Worm (Caenorhabditis elegans) whole organism, L4/young adult: ENCODE measurements around the gene vha-3.

Experiments used
- W03F9.2 ChIP-seq: fragments of 150-350 bp; optimal IDR thresholded peaks from 2 replicates; lab custom pipeline; 2014; ENCODE audit warnings: missing biosample characterization, missing genetic modification characterization
- dao-5 ChIP-seq: sonication (generic microtip); optimal IDR thresholded peaks from 2 replicates; lab custom pipeline; 2016; ENCODE audit warnings: missing genotype, missing genetic modification characterization, moderate library complexity, missing compliant biosample characterization
- him-1 ChIP-seq: sonication (generic microtip); optimal IDR thresholded peaks from 2 replicates; lab custom pipeline; 2016; ENCODE audit warnings: missing genotype, missing genetic modification reagents, missing genetic modification characterization, missing compliant biosample characterization

The vha-3 gene

ce11 chrIV:2315545-2315995 lies at the start of gene vha-3:
Gene vha-3, minus strand, starts transcription at chrIV:2315945.
- no peak for TF ChIP-seq him-1 (tag; lab: Kevin White, UChicago)
- TF ChIP-seq W03F9.2 (tag; lab: Kevin White, UChicago) = no peak
- TF ChIP-seq dao-5 (tag; lab: Kevin White, UChicago) = no peak

- TF ChIP-seq dao-5 (tag; lab: Kevin White, UChicago) (no peak), W03F9.2 (tag; lab: Kevin White, UChicago) (peak; percentile 63), him-1 (tag; lab: Kevin White, UChicago) (no peak)
Observed at ce11 chrIV:2348862-2349321, 33.1 kb upstream of the vha-3 start, which contains the start of the genes ppgn-1 and tftc-1. Gene ppgn-1, minus strand, starts transcription at chrIV:2348912. Gene tftc-1, plus strand, starts transcription at chrIV:2349271.

DNA sequence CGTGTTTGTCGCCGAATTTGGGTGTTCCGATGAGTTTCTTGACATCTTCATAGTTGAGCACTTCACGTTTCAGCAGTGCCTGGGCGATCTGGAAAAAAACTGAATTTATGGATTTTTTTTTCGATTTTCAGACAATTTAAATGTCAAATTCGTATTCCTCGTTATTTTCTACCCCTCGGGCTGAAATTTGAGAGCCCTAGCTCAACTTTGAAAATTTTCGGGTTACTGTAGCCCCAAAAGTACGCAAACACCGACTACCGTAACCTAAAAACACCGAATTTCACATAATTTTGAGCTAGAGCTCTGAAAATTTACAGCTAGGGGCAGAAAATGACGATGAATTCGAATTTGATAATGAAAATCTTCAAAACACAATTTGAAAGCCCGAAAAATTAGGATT lies 18.3 kb upstream of the vha-3 start:
- TF ChIP-seq dao-5 (tag; lab: Kevin White, UChicago) (no peak), W03F9.2 (tag; lab: Kevin White, UChicago) (no peak), him-1 (tag; lab: Kevin White, UChicago) (no peak)

ce11 chrIV:2329540-2329939 lies 13.8 kb upstream of the vha-3 start, which contains the start of gene nhr-236:
Gene nhr-236, minus strand, starts transcription at chrIV:2329640.
- no peak for TF ChIP-seq dao-5 (tag; lab: Kevin White, UChicago)

- TF ChIP-seq dao-5 (tag; lab: Kevin White, UChicago) (no peak), W03F9.2 (tag; lab: Kevin White, UChicago) (no peak), him-1 (tag; lab: Kevin White, UChicago) (no peak)
Observed at ce11 chrIV:2327317-2327716, 11.6 kb upstream of the vha-3 start.

ce11 chrIV:2322998-2323397 lies 7.3 kb upstream of the vha-3 start, which contains the start of gene nsy-4:
Gene nsy-4, plus strand, starts transcription at chrIV:2323271.
- TF ChIP-seq W03F9.2 (tag; lab: Kevin White, UChicago) = no peak
- TF ChIP-seq him-1 (tag; lab: Kevin White, UChicago) = no peak
- no peak for TF ChIP-seq dao-5 (tag; lab: Kevin White, UChicago)

- TF ChIP-seq W03F9.2 (tag; lab: Kevin White, UChicago) (no peak), him-1 (tag; lab: Kevin White, UChicago) (no peak), dao-5 (tag; lab: Kevin White, UChicago) (no peak)
Observed at ce11 chrIV:2321546-2321945, 5.8 kb upstream of the vha-3 start.

DNA sequence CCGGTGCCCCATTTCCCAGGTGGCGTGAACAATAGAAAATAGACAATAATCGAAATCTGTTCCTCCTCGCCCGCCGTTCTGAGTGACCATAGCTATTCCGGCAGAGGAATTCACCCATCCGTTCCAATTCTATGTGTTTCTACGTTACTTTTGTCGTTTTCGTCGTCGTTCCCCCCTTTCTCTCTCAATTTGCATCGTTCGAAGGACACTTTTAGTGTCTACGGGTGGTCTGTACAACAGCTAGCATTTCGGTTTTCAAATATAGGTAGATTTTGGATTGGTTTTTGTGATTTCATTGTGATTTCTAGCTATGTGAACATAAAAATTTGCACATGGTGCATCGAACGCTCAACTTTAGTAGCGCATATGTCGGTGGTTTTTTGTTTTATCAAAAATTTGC lies 4.3 kb upstream of the vha-3 start:
- TF ChIP-seq dao-5 (tag; lab: Kevin White, UChicago) = no peak
- TF ChIP-seq W03F9.2 (tag; lab: Kevin White, UChicago) = no peak
- TF ChIP-seq him-1 (tag; lab: Kevin White, UChicago) = no peak

- TF ChIP-seq dao-5 (tag; lab: Kevin White, UChicago) (no peak), W03F9.2 (tag; lab: Kevin White, UChicago) (no peak), him-1 (tag; lab: Kevin White, UChicago) (no peak)
Observed at ce11 chrIV:2316796-2317195, 1.1 kb upstream of the vha-3 start.

DNA sequence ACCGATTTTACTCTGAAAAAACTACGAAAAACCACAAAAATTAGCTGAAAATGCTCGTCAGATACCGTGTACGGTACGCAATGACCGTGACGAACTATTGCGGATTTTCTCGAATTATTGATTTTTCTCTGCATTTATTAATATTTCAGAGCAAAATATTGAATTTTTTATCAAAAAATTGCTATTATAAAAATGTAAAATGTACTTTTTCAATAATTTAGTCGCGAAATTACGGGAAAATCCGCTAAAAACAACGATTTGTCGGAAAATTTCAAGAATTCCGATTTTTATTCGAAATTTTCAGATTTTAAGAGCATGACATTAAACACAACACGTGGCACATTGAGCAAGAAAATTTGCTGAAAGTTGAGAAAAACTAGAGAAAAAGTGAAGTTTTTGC lies 528 bp upstream of the vha-3 start, which contains the start of gene Y38F2AL.12:
TSS of gene Y38F2AL.12 (plus strand) at position 301 of the 400 bp plus-strand sequence.
- TF ChIP-seq W03F9.2 (tag; lab: Kevin White, UChicago) = no peak
- no peak for TF ChIP-seq him-1 (tag; lab: Kevin White, UChicago)
- TF ChIP-seq dao-5 (tag; lab: Kevin White, UChicago) = no peak

- TF ChIP-seq dao-5 (tag; lab: Kevin White, UChicago) (no peak), him-1 (tag; lab: Kevin White, UChicago) (no peak), W03F9.2 (tag; lab: Kevin White, UChicago) (no peak)
Observed at ce11 chrIV:2314862-2315261, 883 bp downstream of the vha-3 start.

DNA sequence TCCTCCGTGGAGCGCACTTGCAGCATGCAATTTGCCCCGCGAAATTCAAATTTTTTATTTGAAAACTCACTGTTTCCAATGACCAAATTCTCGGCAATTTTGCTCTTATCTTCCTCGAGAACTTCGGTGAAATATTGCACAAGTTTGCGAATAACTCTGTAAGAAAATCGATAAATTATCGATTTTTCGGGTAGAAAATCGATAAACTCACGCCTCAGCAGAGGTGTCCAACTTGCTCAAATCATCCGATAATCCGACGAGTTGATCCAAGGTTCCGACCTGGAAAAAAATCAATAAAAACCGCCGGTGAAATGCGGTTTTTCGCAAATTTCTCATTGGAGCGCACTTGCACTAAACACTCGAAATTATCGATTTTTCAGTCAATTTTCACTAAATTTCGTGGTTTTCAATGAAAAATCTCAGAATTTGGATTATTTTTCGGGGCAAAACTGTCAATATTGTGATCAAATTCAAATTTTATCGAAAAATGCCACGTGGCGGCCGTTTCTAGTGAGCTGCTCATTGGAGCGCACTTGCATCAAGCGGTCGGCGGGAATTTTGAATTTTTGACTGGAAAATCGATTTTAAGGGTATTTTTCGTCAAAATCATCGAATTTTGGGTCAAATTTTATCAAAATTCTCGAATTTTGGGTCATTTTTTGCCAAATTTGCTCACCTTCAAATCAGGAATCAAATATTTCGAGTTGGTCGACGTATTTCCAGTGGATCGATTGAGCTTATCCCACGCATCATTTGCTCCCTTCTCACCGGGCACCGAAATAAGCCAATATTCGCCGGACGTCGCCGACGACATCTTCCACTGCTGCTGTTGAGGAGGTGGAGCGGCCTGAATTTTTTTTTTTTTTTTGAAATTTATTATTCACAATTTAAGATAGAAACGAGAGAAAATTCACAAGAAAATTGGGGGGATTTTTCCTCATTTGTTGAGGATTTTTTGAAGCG lies 1.7 kb downstream of the vha-3 start, which contains the start of gene vha-11:
TSS of gene vha-11 (minus strand) at position 847 of the 963 bp plus-strand sequence.
- no peak for TF ChIP-seq him-1 (tag; lab: Kevin White, UChicago)
- TF ChIP-seq dao-5 (tag; lab: Kevin White, UChicago) = no peak
- TF ChIP-seq W03F9.2 (tag; lab: Kevin White, UChicago) = no peak

ce11 chrIV:2311554-2311953 lies 4.2 kb downstream of the vha-3 start:
- TF ChIP-seq W03F9.2 (tag; lab: Kevin White, UChicago) = no peak
- TF ChIP-seq him-1 (tag; lab: Kevin White, UChicago) = no peak
- TF ChIP-seq dao-5 (tag; lab: Kevin White, UChicago) = no peak
